Worm (Caenorhabditis elegans): Measurements from ENCODE around the gene Y62F5A.9.

Gene Y62F5A.9

DNA sequence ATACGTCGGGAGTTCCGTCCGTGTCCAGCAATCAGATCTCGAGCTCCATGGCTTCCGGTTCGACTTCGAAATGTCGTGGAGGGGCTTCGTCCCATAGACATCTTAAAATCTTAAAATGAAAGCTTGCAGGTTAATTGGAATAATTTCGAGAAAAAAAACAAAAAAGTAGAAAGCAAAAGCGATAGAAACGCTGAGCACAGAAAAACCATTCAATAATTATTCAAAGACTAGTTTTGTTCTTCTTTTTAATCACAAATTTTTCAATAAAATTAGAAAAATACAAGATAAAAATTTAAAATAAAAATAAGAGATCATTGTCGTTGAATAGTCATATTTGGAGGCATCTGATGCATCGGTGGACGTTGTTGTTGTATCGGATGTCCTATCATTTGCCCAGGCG is 11.7 kb downstream of the Y62F5A.9 start, which contains the start of gene age-1:
Gene age-1 (minus strand): TSS at position 101 of the 400 bp plus-strand sequence.
- no peak for TF ChIP-seq mls-2 (tag; optimal IDR thresholded peaks at IDR 0.05)
- no peak for TF ChIP-seq sem-2 (GFP tag; optimal IDR thresholded peaks at IDR 0.05)
- no peak for TF ChIP-seq snpc-4 (tag; optimal IDR thresholded peaks at IDR 0.05)
- no peak for TF ChIP-seq ceh-83 (GFP tag; optimal IDR thresholded peaks at IDR 0.05)

DNA sequence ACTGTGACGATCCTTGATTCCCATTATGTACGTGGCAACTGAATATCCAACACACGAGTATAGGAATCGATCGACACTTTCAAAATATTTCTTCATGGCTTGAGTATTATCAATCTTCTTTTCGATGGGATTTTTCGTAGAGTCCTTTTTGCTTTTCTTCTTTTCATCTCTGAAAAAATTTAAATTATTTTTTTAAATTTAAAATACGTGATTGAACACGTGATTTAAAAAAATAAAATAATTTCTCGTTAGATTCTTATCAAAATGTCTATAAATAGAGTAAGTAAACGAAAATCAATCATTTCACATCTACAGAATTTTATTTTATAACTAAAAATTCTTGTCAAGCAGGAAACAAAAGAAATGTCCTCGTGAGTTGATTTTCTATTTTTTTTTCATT is 17.3 kb downstream of the Y62F5A.9 start, which contains the start of gene Y62F5A.10:
Gene Y62F5A.10 (plus strand): TSS at position 301 of the 400 bp plus-strand sequence.
- TF ChIP-seq tbx-8 (GFP tag; optimal IDR thresholded peaks at IDR 0.05) (no peak), nhr-2 (tag; optimal IDR thresholded peaks at IDR 0.05) (no peak), drap-1 (GFP tag; optimal IDR thresholded peaks at IDR 0.05) (no peak), cnd-1 (tag; optimal IDR thresholded peaks at IDR 0.05) (no peak), nhr-237 (tag; optimal IDR thresholded peaks at IDR 0.05) (no peak), unc-39 (tag; optimal IDR thresholded peaks at IDR 0.05) (no peak), lsy-2 (tag; optimal IDR thresholded peaks at IDR 0.05) (no peak), sem-2 (GFP tag; optimal IDR thresholded peaks at IDR 0.05) (no peak), hlh-1 (tag; optimal IDR thresholded peaks at IDR 0.05) (no peak), elt-3 (tag; optimal IDR thresholded peaks at IDR 0.05) (no peak)

DNA sequence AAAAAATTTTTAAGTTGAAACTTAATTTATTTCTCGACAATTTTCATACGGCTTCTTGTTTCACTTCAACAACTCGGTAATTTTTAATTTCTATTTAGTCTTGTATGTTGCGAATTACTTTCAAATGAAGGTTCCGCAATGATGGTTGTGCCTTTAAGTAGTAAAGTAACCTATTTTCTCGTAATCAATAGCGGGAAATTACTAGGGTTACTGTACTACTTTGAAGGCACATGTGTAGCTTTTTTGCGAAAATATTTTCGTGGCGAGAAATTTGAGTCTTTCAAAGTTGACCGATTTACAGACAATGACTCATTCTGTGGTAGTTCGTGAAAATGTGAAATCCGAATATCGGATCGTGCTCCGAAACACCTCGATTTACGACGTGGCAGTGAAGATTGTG is 20.5 kb downstream of the Y62F5A.9 start, which contains the start of gene B0334.10:
Gene B0334.10 (plus strand): TSS at position 301 of the 400 bp plus-strand sequence.
- TF ChIP-seq ceh-83 (GFP tag; optimal IDR thresholded peaks at IDR 0.05) (no peak), lin-32 (GFP tag; optimal IDR thresholded peaks at IDR 0.05) (no peak), unc-39 (tag; optimal IDR thresholded peaks at IDR 0.05) (no peak), nhr-2 (tag; optimal IDR thresholded peaks at IDR 0.05) (no peak), ceh-39 (tag; optimal IDR thresholded peaks at IDR 0.05) (no peak), lsy-2 (tag; optimal IDR thresholded peaks at IDR 0.05) (no peak), hlh-1 (tag; optimal IDR thresholded peaks at IDR 0.05) (no peak), pha-4 (tag; optimal IDR thresholded peaks at IDR 0.05) (no peak), flh-1 (GFP tag; optimal IDR thresholded peaks at IDR 0.05) (no peak), nhr-76 (tag; optimal IDR thresholded peaks at IDR 0.05) (no peak)

DNA sequence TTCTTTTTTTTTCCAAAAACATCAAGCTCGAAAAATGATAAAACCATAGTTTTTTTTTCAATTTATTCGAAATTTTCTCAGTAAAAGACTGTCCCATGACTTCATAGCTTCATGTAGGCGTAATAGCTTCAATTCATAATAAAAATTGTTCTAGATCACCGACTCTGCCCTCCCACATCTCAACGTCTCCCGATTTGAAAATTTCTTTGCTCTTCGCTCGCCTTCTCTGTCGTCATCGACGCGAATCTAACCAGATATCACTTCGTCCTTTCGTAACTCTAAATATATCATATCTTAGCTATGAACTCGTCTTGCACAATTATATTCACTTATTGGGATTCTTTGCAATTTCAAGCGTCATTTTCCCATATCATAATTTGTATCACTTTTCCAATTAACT is 23.9 kb downstream of the Y62F5A.9 start, which contains the start of gene srh-44:
Gene srh-44 (plus strand): TSS at position 301 of the 400 bp plus-strand sequence.
- TF ChIP-seq blmp-1 (tag; optimal IDR thresholded peaks at IDR 0.05) (no peak), zip-8 (tag; optimal IDR thresholded peaks at IDR 0.05) (no peak), tbx-8 (GFP tag; optimal IDR thresholded peaks at IDR 0.05) (no peak), cnd-1 (tag; optimal IDR thresholded peaks at IDR 0.05) (no peak), ceh-39 (tag; optimal IDR thresholded peaks at IDR 0.05) (no peak), unc-39 (tag; optimal IDR thresholded peaks at IDR 0.05) (no peak), bed-3 (GFP tag; optimal IDR thresholded peaks at IDR 0.05) (no peak), ceh-43 (GFP tag; optimal IDR thresholded peaks at IDR 0.05) (no peak), ces-1 (GFP tag; optimal IDR thresholded peaks at IDR 0.05) (no peak), unc-120 (tag; optimal IDR thresholded peaks at IDR 0.05; ENCODE audit: poor library complexity, severe bottlenecking) (no peak), flh-1 (GFP tag; optimal IDR thresholded peaks at IDR 0.05) (no peak), ceh-83 (GFP tag; optimal IDR thresholded peaks at IDR 0.05) (no peak), mep-1 (tag; optimal IDR thresholded peaks at IDR 0.05) (no peak)

DNA sequence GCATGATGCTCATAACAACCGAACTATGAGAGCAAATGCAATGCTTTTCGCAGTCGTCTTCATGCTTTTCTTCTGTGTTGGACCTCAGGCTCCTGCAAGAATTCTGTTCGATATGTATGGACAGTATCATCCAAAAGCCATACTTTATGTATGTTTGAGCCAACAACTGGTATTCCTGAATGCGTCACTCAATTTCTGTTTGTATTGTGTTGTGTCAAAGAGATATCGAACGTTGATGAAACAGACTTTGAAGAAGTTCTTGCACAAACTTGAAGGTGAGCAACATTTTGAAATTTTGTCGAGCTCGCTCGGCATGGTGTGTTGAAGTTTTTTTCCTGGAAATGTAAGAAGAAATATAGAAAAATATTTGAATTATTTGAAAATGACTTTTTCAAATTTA is 25.7 kb downstream of the Y62F5A.9 start:
- no peak for TF ChIP-seq mls-2 (tag; optimal IDR thresholded peaks at IDR 0.05)
- no peak for TF ChIP-seq mab-5 (tag; optimal IDR thresholded peaks at IDR 0.05)
- no peak for TF ChIP-seq nhr-76 (tag; optimal IDR thresholded peaks at IDR 0.05)
- TF ChIP-seq unc-39 (tag; optimal IDR thresholded peaks at IDR 0.05): no peak
- TF ChIP-seq cnd-1 (tag; optimal IDR thresholded peaks at IDR 0.05): no peak
- TF ChIP-seq nhr-12 (tag; optimal IDR thresholded peaks at IDR 0.05): no peak
- TF ChIP-seq lin-32 (GFP tag; optimal IDR thresholded peaks at IDR 0.05): no peak
- TF ChIP-seq ztf-11 (tag; optimal IDR thresholded peaks at IDR 0.05): no peak
- no peak for TF ChIP-seq sptf-1 (tag; optimal IDR thresholded peaks at IDR 0.05)
- TF ChIP-seq unc-120 (tag; optimal IDR thresholded peaks at IDR 0.05; ENCODE audit: poor library complexity, severe bottlenecking): no peak
- TF ChIP-seq ceh-43 (GFP tag; optimal IDR thresholded peaks at IDR 0.05): no peak
- no peak for TF ChIP-seq mep-1 (tag; optimal IDR thresholded peaks at IDR 0.05)
- TF ChIP-seq flh-1 (GFP tag; optimal IDR thresholded peaks at IDR 0.05): no peak
- TF ChIP-seq nhr-2 (tag; optimal IDR thresholded peaks at IDR 0.05): no peak
- no peak for TF ChIP-seq blmp-1 (tag; optimal IDR thresholded peaks at IDR 0.05)
- TF ChIP-seq drap-1 (GFP tag; optimal IDR thresholded peaks at IDR 0.05): no peak
- no peak for TF ChIP-seq ceh-83 (GFP tag; optimal IDR thresholded peaks at IDR 0.05)

DNA sequence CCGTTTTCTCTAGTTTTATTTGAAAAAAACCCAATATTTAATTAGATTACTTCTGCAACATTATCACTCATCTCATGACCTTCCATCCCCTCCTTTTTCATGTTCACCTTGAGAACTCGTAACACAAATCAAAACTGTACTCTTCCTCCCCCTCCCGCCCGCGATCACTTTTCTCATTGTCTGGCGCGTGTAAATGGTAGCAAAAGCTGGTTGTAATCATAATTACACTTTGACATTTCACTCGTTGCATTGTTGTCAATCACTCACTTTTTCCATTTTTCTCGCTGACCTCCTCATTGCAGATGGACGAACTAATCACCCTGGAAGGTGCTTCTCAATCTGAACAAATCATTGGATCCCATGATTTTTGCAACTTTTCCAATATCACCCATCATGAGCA is 28.3 kb downstream of the Y62F5A.9 start, which contains the start of gene npr-41:
Gene npr-41 (plus strand): TSS at position 301 of the 400 bp plus-strand sequence.
- TF ChIP-seq bed-3 (GFP tag; optimal IDR thresholded peaks at IDR 0.05) (no peak), ham-2 (GFP tag; optimal IDR thresholded peaks at IDR 0.05) (no peak), pha-4 (tag; optimal IDR thresholded peaks at IDR 0.05) (no peak), cnd-1 (tag; optimal IDR thresholded peaks at IDR 0.05) (no peak), nhr-28 (tag; optimal IDR thresholded peaks at IDR 0.05) (no peak), M03D4.4 (tag; optimal IDR thresholded peaks at IDR 0.05) (no peak), ceh-83 (GFP tag; optimal IDR thresholded peaks at IDR 0.05) (no peak), ztf-11 (tag; optimal IDR thresholded peaks at IDR 0.05) (no peak), nhr-237 (tag; optimal IDR thresholded peaks at IDR 0.05) (no peak), elt-1 (tag; optimal IDR thresholded peaks at IDR 0.05; ENCODE audit: borderline replicate concordance, insufficient read depth) (no peak), hlh-1 (tag; optimal IDR thresholded peaks at IDR 0.05) (no peak), zip-8 (tag; optimal IDR thresholded peaks at IDR 0.05) (no peak), unc-120 (tag; optimal IDR thresholded peaks at IDR 0.05; ENCODE audit: poor library complexity, severe bottlenecking) (no peak), sem-2 (GFP tag; optimal IDR thresholded peaks at IDR 0.05) (no peak), sptf-1 (tag; optimal IDR thresholded peaks at IDR 0.05) (no peak), unc-62 (GFP tag; optimal IDR thresholded peaks at IDR 0.05) (no peak), blmp-1 (tag; optimal IDR thresholded peaks at IDR 0.05) (no peak), nhr-2 (tag; optimal IDR thresholded peaks at IDR 0.05) (no peak)
